Fruit fly (Drosophila melanogaster) whole organism, embryonic: ENCODE data around the gene odd.

ENCODE experiments used
- B-H2 ChIP-seq: fragments of 200-800 bp; sonication (Bioruptor generic); optimal IDR thresholded peaks from 2 replicates; lab custom pipeline; 2018; ENCODE audit warnings: missing biosample characterization, mild to moderate bottlenecking, missing genetic modification characterization
- BtbVII ChIP-seq: fragments of 200-800 bp; sonication (Bioruptor generic); optimal IDR thresholded peaks from 3 replicates; lab custom pipeline; 2017; ENCODE audit warnings: missing biosample characterization, mild to moderate bottlenecking, missing genetic modification characterization
- CG11085 ChIP-seq: fragments of 200-800 bp; sonication (Bioruptor generic); IDR thresholded peaks from 2 replicates; pipeline ENCODE4 v1.3.6; 2022; ENCODE audit warnings: missing biosample characterization, missing genetic modification characterization
- CG12104 ChIP-seq: fragments of 200-800 bp; sonication (Bioruptor generic); optimal IDR thresholded peaks from 3 replicates; lab custom pipeline; 2016; ENCODE audit warnings: missing biosample characterization, missing genetic modification characterization
- CG12236 ChIP-seq: fragments of 200-800 bp; sonication (Bioruptor generic); optimal IDR thresholded peaks from 2 replicates; lab custom pipeline; 2016; ENCODE audit warnings: missing biosample characterization, missing genetic modification characterization
- CG12744 ChIP-seq: fragments of 200-800 bp; sonication (Bioruptor generic); optimal IDR thresholded peaks from 2 replicates; lab custom pipeline; 2016; ENCODE audit warnings: missing biosample characterization, missing genetic modification characterization
- CG12769 ChIP-seq: fragments of 200-800 bp; sonication (Bioruptor generic); optimal IDR thresholded peaks from 2 replicates; lab custom pipeline; 2019; ENCODE audit warnings: missing biosample characterization, mild to moderate bottlenecking, missing genetic modification characterization, moderate library complexity
- CG15601 ChIP-seq: fragments of 200-800 bp; sonication (Bioruptor generic); optimal IDR thresholded peaks from 3 replicates; lab custom pipeline; 2019; ENCODE audit warnings: missing biosample characterization, mild to moderate bottlenecking, missing genetic modification characterization, moderate library complexity
- CG15696 ChIP-seq: fragments of 200-800 bp; sonication (Bioruptor generic); optimal IDR thresholded peaks from 2 replicates; lab custom pipeline; 2019; ENCODE audit warnings: missing biosample characterization, mild to moderate bottlenecking, missing genetic modification characterization, moderate library complexity
- CG17359 ChIP-seq: fragments of 200-800 bp; sonication (Bioruptor generic); optimal IDR thresholded peaks from 3 replicates; lab custom pipeline; 2018; ENCODE audit warnings: missing biosample characterization, mild to moderate bottlenecking, missing genetic modification characterization, moderate library complexity
- CG17568 ChIP-seq: fragments of 200-800 bp; sonication (Bioruptor generic); optimal IDR thresholded peaks from 2 replicates; lab custom pipeline; 2018; ENCODE audit warnings: missing biosample characterization, mild to moderate bottlenecking, missing genetic modification characterization, moderate library complexity
- CG17912 ChIP-seq: fragments of 200-800 bp; sonication (Bioruptor generic); optimal IDR thresholded peaks from 2 replicates; lab custom pipeline; 2018; ENCODE audit warnings: missing biosample characterization, mild to moderate bottlenecking, missing genetic modification characterization
- CG18262 ChIP-seq: fragments of 200-800 bp; optimal IDR thresholded peaks from 3 replicates; lab custom pipeline; 2019; ENCODE audit warnings: missing biosample characterization, mild to moderate bottlenecking, missing genetic modification characterization, moderate library complexity
- CG18476 ChIP-seq: fragments of 200-800 bp; sonication (Bioruptor generic); optimal IDR thresholded peaks from 2 replicates; lab custom pipeline; 2016; ENCODE audit warnings: missing biosample characterization, mild to moderate bottlenecking, missing genetic modification characterization
- CG3726 ChIP-seq: fragments of 200-800 bp; sonication (Bioruptor generic); IDR thresholded peaks from 3 replicates; pipeline ENCODE4, ENCODE4 v1.3.6; 2022; ENCODE audit warnings: missing biosample characterization, missing genetic modification characterization
- CG4424 ChIP-seq: fragments of 200-800 bp; sonication (Bioruptor generic); optimal IDR thresholded peaks from 3 replicates; lab custom pipeline; 2016; ENCODE audit warnings: missing biosample characterization, missing genetic modification characterization
- CG6272 ChIP-seq: fragments of 200-800 bp; sonication (Bioruptor generic); IDR thresholded peaks from 2 replicates; pipeline ENCODE4 v1.3.6; 2022; ENCODE audit warnings: missing biosample characterization, missing genetic modification characterization
- CG7786 ChIP-seq: fragments of 200-800 bp; sonication (Bioruptor generic); optimal IDR thresholded peaks from 2 replicates; lab custom pipeline; 2016; ENCODE audit warnings: missing biosample characterization, missing genetic modification characterization
- CG8924 ChIP-seq: fragments of 200-800 bp; optimal IDR thresholded peaks from 3 replicates; lab custom pipeline; 2019; ENCODE audit warnings: missing biosample characterization, mild to moderate bottlenecking, missing genetic modification characterization, moderate library complexity
- Dek ChIP-seq: fragments of 200-800 bp; sonication (Bioruptor generic); optimal IDR thresholded peaks from 3 replicates; lab custom pipeline; 2019; ENCODE audit warnings: missing biosample characterization, mild to moderate bottlenecking, missing genetic modification characterization, moderate library complexity
- Dip3 ChIP-seq: fragments of 200-800 bp; sonication (Bioruptor generic); optimal IDR thresholded peaks from 3 replicates; lab custom pipeline; 2016; ENCODE audit warnings: missing biosample characterization, missing genetic modification characterization
- Elba2 ChIP-seq: fragments of 200-800 bp; sonication (Bioruptor generic); optimal IDR thresholded peaks from 3 replicates; lab custom pipeline; 2016; ENCODE audit warnings: missing biosample characterization, missing genetic modification characterization
- HLH3B ChIP-seq: fragments of 200-800 bp; sonication (Bioruptor generic); IDR thresholded peaks from 2 replicates; pipeline ENCODE4 v1.3.6; 2022; ENCODE audit warnings: missing biosample characterization, missing genetic modification characterization
- Hey ChIP-seq: fragments of 200-800 bp; sonication (Bioruptor generic); optimal IDR thresholded peaks from 3 replicates; lab custom pipeline; 2018; ENCODE audit warnings: missing biosample characterization, mild to moderate bottlenecking, missing genetic modification characterization
- HmgD ChIP-seq: fragments of 200-800 bp; sonication (Bioruptor generic); optimal IDR thresholded peaks from 3 replicates; lab custom pipeline; 2016; ENCODE audit warnings: missing biosample characterization, missing genetic modification characterization
- Optix ChIP-seq: fragments of 200-800 bp; sonication (Bioruptor generic); IDR thresholded peaks from 3 replicates; pipeline ENCODE4 v1.3.6; 2022; ENCODE audit warnings: missing biosample characterization, missing genetic modification characterization
- Taf1 ChIP-seq: fragments of 200-800 bp; sonication (Bioruptor generic); IDR thresholded peaks from 2 replicates; pipeline ENCODE4 v1.3.6; 2022; ENCODE audit warnings: missing biosample characterization, missing genetic modification characterization
- ato ChIP-seq: fragments of 200-800 bp; sonication (Bioruptor generic); IDR thresholded peaks from 2 replicates; pipeline ENCODE4 v1.3.6; 2022; ENCODE audit warnings: missing biosample characterization, missing genetic modification characterization; ENCODE audit not compliant: partially characterized antibody
- bbx ChIP-seq: fragments of 200-800 bp; sonication (Bioruptor generic); IDR thresholded peaks from 2 replicates; pipeline ENCODE4 v1.3.6; 2022; ENCODE audit warnings: missing biosample characterization, missing genetic modification characterization; ENCODE audit not compliant: partially characterized antibody
- bcd ChIP-seq: fragments of 200-800 bp; sonication (Bioruptor generic); optimal IDR thresholded peaks from 2 replicates; lab custom pipeline; 2017; ENCODE audit warnings: missing biosample characterization, mild to moderate bottlenecking, missing genetic modification characterization
- cg ChIP-seq: fragments of 200-800 bp; sonication (Bioruptor generic); optimal IDR thresholded peaks from 3 replicates; lab custom pipeline; 2019; ENCODE audit warnings: missing biosample characterization, mild to moderate bottlenecking, missing genetic modification characterization, moderate library complexity
- crc ChIP-seq: fragments of 200-800 bp; sonication (Bioruptor generic); optimal IDR thresholded peaks from 2 replicates; lab custom pipeline; 2016; ENCODE audit warnings: missing biosample characterization, missing genetic modification characterization
- en ChIP-seq: fragments of 200-800 bp; sonication (Bioruptor generic); optimal IDR thresholded peaks from 2 replicates; lab custom pipeline; 2016; ENCODE audit warnings: missing biosample characterization, missing genetic modification characterization
- grau ChIP-seq: fragments of 200-800 bp; optimal IDR thresholded peaks from 3 replicates; lab custom pipeline; 2019; ENCODE audit warnings: missing biosample characterization, mild to moderate bottlenecking, missing genetic modification characterization, moderate library complexity
- h ChIP-seq: fragments of >200 bp; optimal IDR thresholded peaks from 2 replicates; lab custom pipeline; 2017
- ind ChIP-seq: fragments of 200-800 bp; sonication (Bioruptor generic); optimal IDR thresholded peaks from 3 replicates; lab custom pipeline; 2016; ENCODE audit warnings: missing biosample characterization, missing genetic modification characterization
- maf-S ChIP-seq: fragments of 200-800 bp; sonication (Bioruptor generic); optimal IDR thresholded peaks from 2 replicates; lab custom pipeline; 2016; ENCODE audit warnings: missing biosample characterization, missing genetic modification characterization
- mld ChIP-seq: fragments of 200-800 bp; sonication (Bioruptor generic); IDR thresholded peaks from 3 replicates; pipeline ENCODE4 v1.3.6; 2022; ENCODE audit warnings: missing biosample characterization, missing genetic modification characterization; ENCODE audit not compliant: partially characterized antibody
- p53 ChIP-seq: fragments of 200-800 bp; sonication (Bioruptor generic); optimal IDR thresholded peaks from 2 replicates; lab custom pipeline; 2016; ENCODE audit warnings: missing biosample characterization, missing genetic modification characterization
- pb ChIP-seq: fragments of 200-800 bp; sonication (Bioruptor generic); optimal IDR thresholded peaks from 3 replicates; lab custom pipeline; 2016; ENCODE audit warnings: missing biosample characterization, missing genetic modification characterization
- phol ChIP-seq: fragments of 200-800 bp; sonication (Bioruptor generic); optimal IDR thresholded peaks from 3 replicates; lab custom pipeline; 2018; ENCODE audit warnings: missing biosample characterization, mild to moderate bottlenecking, missing genetic modification characterization, moderate library complexity
- sc ChIP-seq, 3 experiments: fragments of >200 bp in 2 of 3; fragments of 200-800 bp in 1 of 3; sonication (Bioruptor generic) in 1 of 3; optimal IDR thresholded peaks; 2 replicates in 2 of 3; 3 replicates in 1 of 3; lab custom pipeline; 2017; ENCODE audit warnings: mild to moderate bottlenecking in 1 of 3, missing biosample characterization in 1 of 3, missing genetic modification characterization in 1 of 3, missing genetic modification reagents in 1 of 3
- sd ChIP-seq: fragments of 200-800 bp; sonication (Bioruptor generic); optimal IDR thresholded peaks from 3 replicates; lab custom pipeline; 2018; ENCODE audit warnings: missing biosample characterization, mild to moderate bottlenecking, missing genetic modification characterization, moderate library complexity
- seq ChIP-seq: fragments of 200-800 bp; sonication (Bioruptor generic); IDR thresholded peaks from 2 replicates; pipeline ENCODE4 v1.3.6; 2022; ENCODE audit warnings: missing biosample characterization, missing genetic modification characterization
- sqz ChIP-seq: fragments of 200-800 bp; sonication (Bioruptor generic); optimal IDR thresholded peaks from 3 replicates; lab custom pipeline; 2018; ENCODE audit warnings: missing biosample characterization, mild to moderate bottlenecking, missing genetic modification characterization
- sr ChIP-seq: fragments of 200-800 bp; sonication (Bioruptor generic); IDR thresholded peaks from 3 replicates; pipeline ENCODE4 v1.3.6; 2022; ENCODE audit warnings: missing biosample characterization, missing genetic modification characterization
- tna ChIP-seq: fragments of 200-800 bp; sonication (Bioruptor generic); IDR thresholded peaks from 2 replicates; pipeline ENCODE4 v1.3.6; 2022; ENCODE audit warnings: missing biosample characterization, missing genetic modification characterization; ENCODE audit not compliant: partially characterized antibody
- wdn ChIP-seq: fragments of 200-800 bp; sonication (Bioruptor generic); IDR thresholded peaks from 2 replicates; pipeline ENCODE4 v1.3.6; 2022; ENCODE audit warnings: missing biosample characterization, missing genetic modification characterization
- zen2 ChIP-seq: fragments of 200-800 bp; sonication (Bioruptor generic); IDR thresholded peaks from 3 replicates; pipeline ENCODE4 v1.3.6; 2022; ENCODE audit warnings: missing biosample characterization, missing genetic modification characterization; ENCODE audit not compliant: partially characterized antibody
- zfh1 ChIP-seq: fragments of 200-800 bp; sonication (Bioruptor generic); IDR thresholded peaks from 3 replicates; pipeline ENCODE4 v1.3.6; 2022; ENCODE audit warnings: missing biosample characterization, missing genetic modification characterization

The odd gene

DNA sequence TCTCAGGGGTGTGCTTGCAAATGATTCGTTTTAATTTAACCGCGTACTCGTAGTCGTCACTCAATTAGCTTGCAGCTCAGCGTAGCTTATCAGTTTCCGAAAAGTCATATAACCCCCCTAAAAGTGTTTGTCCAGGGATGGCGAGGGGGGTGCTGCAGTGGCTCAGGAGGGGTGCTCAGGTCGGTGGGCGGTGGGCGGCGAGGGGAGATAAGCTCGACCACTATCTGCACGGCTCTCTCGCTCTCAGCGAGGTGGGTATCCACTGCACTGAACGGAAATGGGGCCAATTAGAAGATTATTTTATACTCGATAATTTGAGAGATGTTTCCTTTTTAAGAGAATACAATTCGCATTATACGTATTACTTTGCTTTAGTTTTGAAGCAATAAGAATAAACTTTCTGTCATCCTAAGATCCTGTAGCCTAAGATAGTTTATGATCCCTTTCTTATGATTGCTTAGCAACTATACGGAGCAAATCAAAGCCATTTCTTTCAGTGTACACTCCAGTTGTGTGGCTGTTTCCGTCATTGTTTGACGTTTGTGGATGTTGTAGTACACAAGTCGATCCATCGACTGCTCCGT, 33.3 kb downstream of the odd start (continued):
- TF ChIP-seq seq (GFP tag; lab: Robert Waterston, UW) (peak; percentile 66), sd (no peak), Taf1 (GFP tag; lab: Robert Waterston, UW) (no peak; the same call in 1 of the 2 replicates), CG15696 (tag; lab: Kevin White, UChicago) (peak; percentile 58), pb (no peak), bcd (GFP tag; lab: Kevin White, UChicago) (peak; percentile 58), ind (GFP tag; lab: Kevin White, UChicago) (peak; percentile 62), CG8924 (tag; lab: Kevin White, UChicago) (peak; percentile 56), zfh1 (GFP tag; lab: Robert Waterston, UW) (peak; percentile 63; the same call in 2 of the 3 replicates), CG15601 (tag; lab: Kevin White, UChicago) (peak; percentile 45), CG18476 (GFP tag; lab: Kevin White, UChicago) (peak; percentile 3), cg (GFP tag; lab: Kevin White, UChicago) (no peak), Elba2 (GFP tag; lab: Kevin White, UChicago) (no peak), CG17912 (GFP tag; lab: Kevin White, UChicago) (no peak), sqz (no peak), crc (no peak), sc (optimal IDR thresholded peaks at IDR 0.05; lab: Kevin White, UChicago) (no peak), sc (GFP tag; optimal IDR thresholded peaks at IDR 0.05; lab: Kevin White, UChicago) (peak; percentile 72), sr (GFP tag; lab: Robert Waterston, UW) (no peak; the same call in 2 of the 3 replicates), en (peak; percentile 49), p53 (no peak), grau (peak; percentile 77), phol (tag; lab: Kevin White, UChicago) (peak; percentile 83), HmgD (no peak), Hey (tag; lab: Kevin White, UChicago) (no peak), wdn (GFP tag; lab: Robert Waterston, UW) (no peak), ato (GFP tag; lab: Robert Waterston, UW) (no peak), CG17568 (GFP tag; lab: Kevin White, UChicago) (no peak), BtbVII (peak; percentile 13), tna (GFP tag; lab: Robert Waterston, UW) (no peak), mld (GFP tag; lab: Robert Waterston, UW) (no peak), CG12236 (GFP tag; lab: Kevin White, UChicago) (no peak), HLH3B (GFP tag; lab: Robert Waterston, UW) (peak; percentile 66; the same call in 1 of the 2 replicates), B-H2 (GFP tag; lab: Kevin White, UChicago) (no peak), Optix (GFP tag; lab: Robert Waterston, UW) (peak; percentile 47; the same call in 2 of the 3 replicates), CG3726 (0 out of 3 replicates have a peak, but pooled peaks have one; percentile 55), h (no peak), Dip3 (GFP tag; lab: Kevin White, UChicago) (no peak), CG6272 (peak; percentile 28; the same call in 1 of the 2 replicates), bbx (no peak), Dek (peak; percentile 54), zen2 (no peak), CG12769 (tag; lab: Kevin White, UChicago) (peak; percentile 58), CG12744 (GFP tag; lab: Kevin White, UChicago) (no peak), CG18262 (tag; lab: Kevin White, UChicago) (peak; percentile 67), CG7786 (GFP tag; lab: Kevin White, UChicago) (peak; percentile 58), CG4424 (GFP tag; lab: Kevin White, UChicago) (peak; percentile 56), CG17359 (tag; lab: Kevin White, UChicago) (peak; percentile 45), CG11085 (GFP tag; lab: Robert Waterston, UW) (no peak), maf-S (GFP tag; lab: Kevin White, UChicago) (peak; percentile 45), CG12104 (GFP tag; lab: Kevin White, UChicago) (peak; percentile 20)
